Worm (Caenorhabditis elegans): ENCODE measurements around the gene ZK355.8.

DNA sequence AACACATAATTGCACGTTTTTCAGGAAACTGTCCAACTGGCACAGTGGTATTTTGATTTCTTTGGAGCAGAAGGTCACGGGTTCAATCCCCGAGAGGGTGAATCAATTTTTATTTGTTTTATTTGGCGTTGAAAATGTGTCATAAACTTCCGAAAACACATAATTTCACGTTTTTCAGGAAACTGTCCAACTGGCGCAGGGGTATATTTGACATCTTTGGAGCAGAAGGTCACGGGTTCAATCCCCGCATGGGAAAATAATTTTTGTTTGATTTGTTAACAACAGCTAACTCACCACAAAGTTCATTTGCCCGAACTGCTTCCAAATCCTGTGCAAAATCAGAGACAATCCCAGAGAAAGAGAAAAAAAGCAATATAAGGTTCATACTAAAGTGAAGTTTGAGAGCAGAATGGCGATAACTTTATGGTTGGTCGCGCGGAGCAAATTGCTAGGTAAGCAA, 28.1 kb downstream of the ZK355.8 start, which contains the start of gene irld-48:
- TF ChIP-seq lin-39 (tag; optimal IDR thresholded peaks at IDR 0.05) (no peak), nhr-21 (tag; optimal IDR thresholded peaks at IDR 0.05) (no peak), unc-55 (GFP tag; optimal IDR thresholded peaks at IDR 0.05) (no peak), nhr-237 (tag; optimal IDR thresholded peaks at IDR 0.05) (no peak), snpc-4 (tag; optimal IDR thresholded peaks at IDR 0.05) (no peak), blmp-1 (tag; optimal IDR thresholded peaks at IDR 0.05; ENCODE audit: insufficient read depth) (no peak), dmd-4 (tag; optimal IDR thresholded peaks at IDR 0.05) (no peak), mdl-1 (tag; optimal IDR thresholded peaks at IDR 0.05) (no peak), nhr-23 (tag; optimal IDR thresholded peaks at IDR 0.05) (no peak)
